Fruit fly (Drosophila melanogaster): ENCODE measurements around the gene SPARC.

DNA sequence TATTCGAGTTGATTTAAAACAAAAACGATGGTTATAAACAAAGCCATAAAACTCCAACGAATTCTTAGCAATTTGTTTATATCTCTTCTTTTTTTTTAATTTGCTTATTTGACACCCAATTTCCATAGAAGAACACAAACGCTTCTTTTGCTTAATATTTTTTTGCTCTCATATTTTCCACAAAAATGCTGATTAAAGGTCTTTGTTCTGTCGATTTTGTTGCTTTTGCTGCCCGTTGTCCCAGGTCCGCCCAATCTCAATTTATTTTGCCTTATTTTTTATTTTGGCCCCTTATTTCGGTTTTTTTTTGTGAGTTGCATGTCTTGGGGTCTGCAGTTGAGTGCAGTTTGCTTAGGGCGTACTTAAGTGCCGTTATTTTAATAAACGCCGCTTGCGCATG, 34.2 kb upstream of the SPARC start:
- TF ChIP-seq EcR (GFP tag; optimal IDR thresholded peaks at IDR 0.05) (no peak), CG10348 (GFP tag; IDR thresholded peaks at IDR 0.05) (no peak), Ets98B (GFP tag; IDR thresholded peaks at IDR 0.05) (no peak), CG15710 (tag; optimal IDR thresholded peaks at IDR 0.05) (no peak), CG14655 (GFP tag; optimal IDR thresholded peaks at IDR 0.05) (no peak), rn (GFP tag; IDR thresholded peaks at IDR 0.05) (no peak), CG32121 (GFP tag; IDR thresholded peaks at IDR 0.05) (no peak), CG17806 (tag; optimal IDR thresholded peaks at IDR 0.05) (no peak), CG8301 (tag; optimal IDR thresholded peaks at IDR 0.05) (no peak), Snoo (tag; optimal IDR thresholded peaks at IDR 0.05) (no peak), CG34367 (tag; optimal IDR thresholded peaks at IDR 0.05) (no peak)
